Worm (Caenorhabditis elegans) whole organism, L4 larva: Measurements from ENCODE around the gene ins-17.

Source experiments
- F37D6.2 ChIP-seq: sonication (generic microtip); optimal IDR thresholded peaks from 2 replicates; lab custom pipeline; 2016; ENCODE audit warnings: mild to moderate bottlenecking, missing genetic modification characterization, missing compliant biosample characterization
- F44E2.7 ChIP-seq: fragments of 200-800 bp; sonication (Bioruptor generic); IDR thresholded peaks from 2 replicates; pipeline ENCODE4 v2.1.2; 2022; ENCODE audit warnings: missing genetic modification characterization, missing compliant biosample characterization
- T20F7.1 ChIP-seq: fragments of 200-800 bp; sonication (Bioruptor generic); optimal IDR thresholded peaks from 2 replicates; lab custom pipeline; 2018; ENCODE audit warnings: mild to moderate bottlenecking, missing genetic modification characterization, missing compliant biosample characterization
- Y5F2A.4 ChIP-seq: fragments of 200-800 bp; sonication (Bioruptor generic); optimal IDR thresholded peaks from 2 replicates; lab custom pipeline; 2018; ENCODE audit warnings: mild to moderate bottlenecking, missing genetic modification characterization, missing compliant biosample characterization
- Y75B8A.6 ChIP-seq: fragments of 200-800 bp; sonication (Bioruptor generic); IDR thresholded peaks from 2 replicates; pipeline ENCODE4 v1.3.6; 2022; ENCODE audit warnings: missing genetic modification reagents, missing genetic modification characterization, missing compliant biosample characterization
- aha-1 ChIP-seq: fragments of 150-350 bp; peaks from one replicate; lab custom pipeline; 2014; ENCODE audit warnings: missing biosample characterization, missing genetic modification characterization
- ceh-28 ChIP-seq: fragments of 150-350 bp; optimal IDR thresholded peaks from 2 replicates; lab custom pipeline; 2014; ENCODE audit warnings: missing biosample characterization, missing genetic modification reagents, missing genetic modification characterization
- ceh-32 ChIP-seq: sonication (generic microtip); optimal IDR thresholded peaks from 2 replicates; lab custom pipeline; 2016; ENCODE audit warnings: mild to moderate bottlenecking, missing genetic modification characterization, missing compliant biosample characterization; ENCODE audit not compliant: poor library complexity
- ceh-44 ChIP-seq: fragments of 200-800 bp; sonication (Bioruptor generic); IDR thresholded peaks from 2 replicates; pipeline ENCODE4 v1.3.6; 2022; ENCODE audit warnings: missing genetic modification reagents, missing genetic modification characterization, missing compliant biosample characterization
- daf-12 ChIP-seq: fragments of 150-350 bp; optimal IDR thresholded peaks from 2 replicates; lab custom pipeline; 2014; ENCODE audit warnings: missing biosample characterization, missing genetic modification reagents, missing genetic modification characterization
- daf-19 ChIP-seq: fragments of 200-800 bp; sonication (Bioruptor generic); conservative IDR thresholded peaks from 2 replicates; pipeline ENCODE4 v1.3.6; 2022; ENCODE audit warnings: missing genetic modification characterization, missing compliant biosample characterization
- dmd-9 ChIP-seq: fragments of 200-800 bp; sonication (Bioruptor generic); IDR thresholded peaks from 2 replicates; pipeline ENCODE4 v1.3.6; 2022; ENCODE audit warnings: missing genetic modification reagents, missing genetic modification characterization, missing compliant biosample characterization
- duxl-1 ChIP-seq: sonication (generic microtip); optimal IDR thresholded peaks from 2 replicates; lab custom pipeline; 2016; ENCODE audit warnings: mild to moderate bottlenecking, missing genetic modification characterization, moderate library complexity, missing compliant biosample characterization; ENCODE audit not compliant: poor library complexity
- egl-43 ChIP-seq: fragments of 200-800 bp; sonication (Bioruptor generic); IDR thresholded peaks from 2 replicates; pipeline ENCODE4 v1.3.6; 2022; ENCODE audit warnings: missing genetic modification reagents, missing genetic modification characterization, missing compliant biosample characterization
- fos-1 ChIP-seq: fragments of 150-350 bp; optimal IDR thresholded peaks from 2 replicates; lab custom pipeline; 2014; ENCODE audit warnings: missing biosample characterization, missing genetic modification characterization
- gei-8 ChIP-seq: fragments of 200-800 bp; sonication (Bioruptor generic); optimal IDR thresholded peaks from 2 replicates; lab custom pipeline; 2018; ENCODE audit warnings: mild to moderate bottlenecking, missing genetic modification characterization, missing compliant biosample characterization
- hlh-11 ChIP-seq: fragments of 200-800 bp; sonication (Bioruptor generic); optimal IDR thresholded peaks from 2 replicates; lab custom pipeline; 2018; ENCODE audit warnings: mild to moderate bottlenecking, missing genetic modification characterization, missing compliant biosample characterization
- hlh-30 ChIP-seq: sonication (generic microtip); optimal IDR thresholded peaks from 2 replicates; lab custom pipeline; 2017; ENCODE audit warnings: antibody characterized with exemption, mild to moderate bottlenecking, missing genetic modification characterization, missing compliant biosample characterization; ENCODE audit not compliant: insufficient read depth
- hmg-1.1 ChIP-seq: fragments of 200-800 bp; sonication (Bioruptor generic); IDR thresholded peaks from 2 replicates; pipeline ENCODE4 v1.3.6; 2022; ENCODE audit warnings: missing genetic modification reagents, missing genetic modification characterization, missing compliant biosample characterization
- lim-7 ChIP-seq: fragments of 200-800 bp; sonication (Bioruptor generic); IDR thresholded peaks from 2 replicates; pipeline ENCODE4 v1.3.6; 2022; ENCODE audit warnings: missing genetic modification characterization, missing compliant biosample characterization
- lin-1 ChIP-seq: fragments of 200-800 bp; sonication (Bioruptor generic); IDR thresholded peaks from 2 replicates; pipeline ENCODE4 v1.3.6; 2022; ENCODE audit warnings: missing genetic modification reagents, missing genetic modification characterization, missing compliant biosample characterization
- lin-38 ChIP-seq: fragments of 200-800 bp; sonication (Bioruptor generic); IDR thresholded peaks from 2 replicates; pipeline ENCODE4 v1.3.6; 2022; ENCODE audit warnings: missing genetic modification reagents, missing genetic modification characterization, missing compliant biosample characterization
- lin-39 ChIP-seq: fragments of 150-350 bp; optimal IDR thresholded peaks from 2 replicates; lab custom pipeline; 2014; ENCODE audit warnings: missing biosample characterization, missing genetic modification reagents, missing genetic modification characterization
- lsy-2 ChIP-seq, 2 experiments: fragments of 150-350 bp in 1 of 2; sonication (generic microtip) in 1 of 2; optimal IDR thresholded peaks; 2 replicates each; lab custom pipeline; 2014 to 2017; ENCODE audit warnings: missing biosample characterization in 2 of 2, missing genetic modification characterization in 2 of 2
- mdt-29 ChIP-seq: fragments of 200-800 bp; sonication (Bioruptor generic); IDR thresholded peaks from 2 replicates; pipeline ENCODE4 v1.3.6; 2022; ENCODE audit warnings: missing genetic modification reagents, missing genetic modification characterization, missing compliant biosample characterization
- mes-2 ChIP-seq: sonication (generic microtip); optimal IDR thresholded peaks from 2 replicates; lab custom pipeline; 2016; ENCODE audit warnings: missing genotype, mild to moderate bottlenecking, missing genetic modification characterization, missing compliant biosample characterization; ENCODE audit not compliant: poor library complexity, severe bottlenecking
- mxl-3 ChIP-seq: fragments of 200-800 bp; sonication (Bioruptor generic); optimal IDR thresholded peaks from 2 replicates; lab custom pipeline; 2018; ENCODE audit warnings: mild to moderate bottlenecking, missing genetic modification characterization, missing compliant biosample characterization
- nhr-10 ChIP-seq: fragments of 150-350 bp; optimal IDR thresholded peaks from 2 replicates; lab custom pipeline; 2014; ENCODE audit warnings: missing biosample characterization, missing genetic modification characterization
- nhr-11 ChIP-seq: fragments of 150-350 bp; optimal IDR thresholded peaks from 2 replicates; lab custom pipeline; 2014; ENCODE audit warnings: missing biosample characterization, missing genetic modification characterization
- nhr-111 ChIP-seq: fragments of 200-800 bp; sonication (Bioruptor generic); optimal IDR thresholded peaks from 2 replicates; lab custom pipeline; 2018; ENCODE audit warnings: mild to moderate bottlenecking, missing genetic modification characterization, missing compliant biosample characterization
- nhr-237 ChIP-seq: sonication (generic microtip); optimal IDR thresholded peaks from 2 replicates; lab custom pipeline; 2017; ENCODE audit warnings: missing biosample characterization, missing genetic modification characterization
- nhr-25 ChIP-seq: sonication (generic microtip); optimal IDR thresholded peaks from 2 replicates; lab custom pipeline; 2017; ENCODE audit warnings: missing genetic modification characterization, mild to moderate bottlenecking, missing compliant biosample characterization, antibody characterized with exemption, moderate library complexity, borderline replicate concordance; ENCODE audit not compliant: insufficient read depth
- nhr-28 ChIP-seq: fragments of 150-350 bp; optimal IDR thresholded peaks from 2 replicates; lab custom pipeline; 2014; ENCODE audit warnings: missing biosample characterization, missing genetic modification characterization
- nhr-77 ChIP-seq: fragments of 150-350 bp; optimal IDR thresholded peaks from 2 replicates; lab custom pipeline; 2014; ENCODE audit warnings: missing biosample characterization, missing genetic modification characterization
- pha-4 ChIP-seq, 2 experiments: fragments of 150-350 bp in 1 of 2; fragments of 200-800 bp in 1 of 2; sonication (Bioruptor generic) in 1 of 2; IDR thresholded peaks in 1 of 2; optimal IDR thresholded peaks in 1 of 2; 2 replicates each; pipeline versions ENCODE4 v1.3.6 to Lab custom; 2014 to 2022; ENCODE audit warnings: missing genetic modification characterization in 2 of 2, missing genetic modification reagents in 2 of 2, missing biosample characterization in 1 of 2, missing compliant biosample characterization in 1 of 2
- php-3 ChIP-seq: fragments of 200-800 bp; sonication (Bioruptor generic); IDR thresholded peaks from 2 replicates; pipeline ENCODE4 v1.3.6; 2022; ENCODE audit warnings: missing genetic modification reagents, missing genetic modification characterization, missing compliant biosample characterization
- pqm-1 ChIP-seq: sonication (generic microtip); optimal IDR thresholded peaks from 2 replicates; lab custom pipeline; 2017; ENCODE audit warnings: missing biosample characterization, missing genetic modification characterization
- saeg-2 ChIP-seq: fragments of 200-800 bp; sonication (Bioruptor generic); IDR thresholded peaks from 2 replicates; pipeline ENCODE4 v1.3.6; 2022; ENCODE audit warnings: missing genetic modification reagents, missing genetic modification characterization, missing compliant biosample characterization
- snpc-1.2 ChIP-seq: fragments of 200-800 bp; sonication (Bioruptor generic); IDR thresholded peaks from 2 replicates; pipeline ENCODE4 v1.3.6; 2022; ENCODE audit warnings: missing genetic modification reagents, missing genetic modification characterization, missing compliant biosample characterization
- spr-3 ChIP-seq: fragments of 200-800 bp; sonication (Bioruptor generic); optimal IDR thresholded peaks from 2 replicates; lab custom pipeline; 2018; ENCODE audit warnings: mild to moderate bottlenecking, missing genetic modification characterization, missing compliant biosample characterization
- tag-97 ChIP-seq: fragments of 200-800 bp; sonication (Bioruptor generic); IDR thresholded peaks from 2 replicates; pipeline ENCODE4 v1.3.6; 2022; ENCODE audit warnings: missing genetic modification characterization, missing compliant biosample characterization
- tra-1 ChIP-seq: fragments of 200-800 bp; sonication (Bioruptor generic); IDR thresholded peaks from 2 replicates; pipeline ENCODE4 v1.3.6; 2022; ENCODE audit warnings: missing genetic modification reagents, missing genetic modification characterization, missing compliant biosample characterization
- vab-7 ChIP-seq: fragments of 200-800 bp; sonication (Bioruptor generic); IDR thresholded peaks from 2 replicates; pipeline ENCODE4 v1.3.6; 2022; ENCODE audit warnings: missing genetic modification reagents, missing genetic modification characterization, missing compliant biosample characterization
- zag-1 ChIP-seq: fragments of 150-350 bp; optimal IDR thresholded peaks from 2 replicates; lab custom pipeline; 2014; ENCODE audit warnings: missing biosample characterization, missing genetic modification characterization
- zfp-2 ChIP-seq: sonication (generic microtip); optimal IDR thresholded peaks from 2 replicates; lab custom pipeline; 2016; ENCODE audit warnings: mild to moderate bottlenecking, missing genetic modification characterization, missing compliant biosample characterization
- zfp-3 ChIP-seq: fragments of 200-800 bp; sonication (Bioruptor generic); conservative IDR thresholded peaks from 2 replicates; pipeline ENCODE4 v1.3.6; 2022; ENCODE audit warnings: missing genetic modification reagents, missing genetic modification characterization, missing compliant biosample characterization

Gene ins-17

DNA sequence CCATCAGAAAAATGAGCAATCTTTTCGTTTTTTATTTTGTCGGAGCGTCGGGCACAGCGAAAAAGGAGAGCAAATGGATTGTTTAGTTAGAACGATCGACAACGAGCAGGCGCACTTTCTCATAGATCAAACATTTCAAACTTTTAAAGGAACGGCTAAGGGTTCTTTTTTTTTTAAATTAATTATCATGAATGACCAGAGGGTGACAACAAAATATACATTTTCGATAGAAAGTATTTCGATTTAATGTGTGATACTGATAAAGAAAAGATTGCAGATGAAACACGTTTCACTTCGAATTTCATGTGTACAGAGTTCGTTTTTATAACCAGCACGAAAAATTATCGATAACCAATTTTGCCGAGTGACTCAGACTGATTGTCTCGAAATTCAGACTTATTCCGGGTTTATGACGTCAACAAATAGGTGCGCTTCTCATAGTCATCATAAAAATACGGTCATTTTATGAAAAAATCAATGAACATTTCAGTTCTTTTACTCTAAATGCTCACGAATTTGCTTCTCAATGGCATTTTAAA is 29.3 kb upstream of the ins-17 start (continued):
- no peak for TF ChIP-seq lim-7
- TF ChIP-seq daf-12, result no peak
- TF ChIP-seq lsy-2 (tag; optimal IDR thresholded peaks at IDR 0.05; lab: Kevin White, UChicago), result peak in 1 of 2 experiments; percentile 29
- TF ChIP-seq pha-4 (GFP tag; IDR thresholded peaks at IDR 0.05; lab: Robert Waterston, UW), result 0 out of 2 replicates have a peak, but pooled peaks have one; percentile 6
- no peak for TF ChIP-seq pha-4 (tag; optimal IDR thresholded peaks at IDR 0.05; lab: Kevin White, UChicago)
- no peak for TF ChIP-seq lin-38 (GFP tag; lab: Robert Waterston, UW)
- TF ChIP-seq tra-1 (GFP tag; lab: Robert Waterston, UW), result no peak
- no peak for TF ChIP-seq tag-97
- peak; percentile 73 for TF ChIP-seq nhr-28 (tag; lab: Kevin White, UChicago)
- no peak for TF ChIP-seq daf-19 (GFP tag; lab: Robert Waterston, UW)
- no peak for TF ChIP-seq dmd-9 (GFP tag; lab: Robert Waterston, UW)
- peak; percentile 9; the same call in 1 of the 2 replicates for TF ChIP-seq lin-1 (GFP tag; lab: Robert Waterston, UW)
- no peak for TF ChIP-seq ceh-32
- TF ChIP-seq aha-1, result peak; percentile 93
- TF ChIP-seq mxl-3 (GFP tag; lab: Kevin White, UChicago), result peak; percentile 5
- peak; percentile 62; the same call in 1 of the 2 replicates for TF ChIP-seq php-3 (GFP tag; lab: Robert Waterston, UW)
- TF ChIP-seq hlh-11 (tag; lab: Kevin White, UChicago), result peak; percentile 75
- TF ChIP-seq vab-7 (GFP tag; lab: Robert Waterston, UW), result no peak
- TF ChIP-seq gei-8 (GFP tag; lab: Kevin White, UChicago), result no peak
- TF ChIP-seq nhr-237 (tag; lab: Kevin White, UChicago), result no peak
- TF ChIP-seq ceh-44 (GFP tag; lab: Robert Waterston, UW), result no peak
- TF ChIP-seq spr-3 (GFP tag; lab: Kevin White, UChicago), result no peak
- no peak for TF ChIP-seq nhr-25 (tag; lab: Kevin White, UChicago)
- TF ChIP-seq mes-2, result no peak

DNA sequence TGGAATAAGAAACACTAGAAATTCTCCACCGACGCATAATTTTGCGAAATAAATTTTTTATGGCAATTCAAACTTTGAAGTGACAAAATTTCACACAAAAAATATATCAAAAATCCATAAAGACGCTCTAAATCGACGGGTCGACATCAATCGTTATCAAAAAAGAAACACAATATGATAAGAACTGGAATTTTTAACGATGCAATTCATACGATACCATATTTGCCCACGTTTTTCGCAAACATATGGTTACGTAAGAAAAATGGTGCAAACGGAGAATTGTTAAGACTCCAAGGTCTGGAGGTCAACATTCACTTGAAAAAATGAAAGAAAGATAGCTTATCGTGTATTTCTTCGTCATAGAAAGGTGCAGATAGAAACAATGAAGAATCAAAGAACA is 28.8 kb upstream of the ins-17 start:
- no peak for TF ChIP-seq Y75B8A.6
- no peak for TF ChIP-seq pha-4 (GFP tag; IDR thresholded peaks at IDR 0.05; lab: Robert Waterston, UW)
- no peak for TF ChIP-seq pha-4 (tag; optimal IDR thresholded peaks at IDR 0.05; lab: Kevin White, UChicago)
- peak; percentile 96 for TF ChIP-seq pqm-1 (tag; lab: Kevin White, UChicago)
- 0 out of 2 replicates have a peak, but pooled peaks have one; percentile 18 for TF ChIP-seq tra-1 (GFP tag; lab: Robert Waterston, UW)
- TF ChIP-seq saeg-2 (GFP tag; lab: Robert Waterston, UW), result no peak
- TF ChIP-seq T20F7.1 (GFP tag; lab: Kevin White, UChicago), result peak; percentile 13
- TF ChIP-seq mxl-3 (GFP tag; lab: Kevin White, UChicago), result no peak
- TF ChIP-seq dmd-9 (GFP tag; lab: Robert Waterston, UW), result no peak
- no peak for TF ChIP-seq mes-2
- TF ChIP-seq egl-43 (GFP tag; lab: Robert Waterston, UW), result no peak
- TF ChIP-seq nhr-25 (tag; lab: Kevin White, UChicago), result no peak
- no peak for TF ChIP-seq zfp-2 (tag; lab: Kevin White, UChicago)
- TF ChIP-seq hlh-11 (tag; lab: Kevin White, UChicago), result peak; percentile 27
- no peak for TF ChIP-seq mdt-29 (GFP tag; lab: Robert Waterston, UW)
- TF ChIP-seq vab-7 (GFP tag; lab: Robert Waterston, UW), result no peak
- TF ChIP-seq nhr-11 (tag; lab: Kevin White, UChicago), result no peak
- no peak for TF ChIP-seq nhr-10 (tag; lab: Kevin White, UChicago)
- TF ChIP-seq fos-1 (tag; lab: Kevin White, UChicago), result no peak
- no peak for TF ChIP-seq hmg-1.1 (GFP tag; lab: Robert Waterston, UW)
- TF ChIP-seq nhr-111 (GFP tag; lab: Kevin White, UChicago), result no peak
- no peak for TF ChIP-seq duxl-1 (tag; lab: Kevin White, UChicago)
- peak; percentile 90 for TF ChIP-seq php-3 (GFP tag; lab: Robert Waterston, UW)
- no peak for TF ChIP-seq nhr-77
- TF ChIP-seq zag-1 (tag; lab: Kevin White, UChicago), result no peak
- no peak for TF ChIP-seq lsy-2 (tag; optimal IDR thresholded peaks at IDR 0.05; lab: Kevin White, UChicago)
- no peak for TF ChIP-seq lin-39 (tag; lab: Kevin White, UChicago)
- TF ChIP-seq hlh-30 (tag; lab: Kevin White, UChicago), result no peak
- TF ChIP-seq ceh-28 (tag; lab: Kevin White, UChicago), result no peak
- peak; percentile 80 for TF ChIP-seq nhr-28 (tag; lab: Kevin White, UChicago)
- TF ChIP-seq F44E2.7 (GFP tag; lab: Robert Waterston, UW), result no peak
- TF ChIP-seq ceh-44 (GFP tag; lab: Robert Waterston, UW), result no peak
- no peak for TF ChIP-seq snpc-1.2 (GFP tag; lab: Robert Waterston, UW)
- TF ChIP-seq Y5F2A.4 (GFP tag; lab: Kevin White, UChicago), result no peak
- TF ChIP-seq F37D6.2, result no peak
- no peak for TF ChIP-seq zfp-3 (GFP tag; lab: Robert Waterston, UW)
